Worm (Caenorhabditis elegans) whole organism, midembryonic: ENCODE results near the gene mcd-1.
"Not testable (repeated sequence)": the region's sequence is repeated elsewhere in the genome, so short reads cannot be mapped to it uniquely, and the experiment has no call there.

Experiments used
- T22C8.4 ChIP-seq: fragments of 200-800 bp; sonication (Bioruptor generic); IDR thresholded peaks from 2 replicates; pipeline ENCODE4 v1.3.6; 2022; ENCODE audit warnings: missing genetic modification characterization, missing compliant biosample characterization
- cog-1 ChIP-seq: sonication (generic microtip); optimal IDR thresholded peaks from 2 replicates; lab custom pipeline; 2016; ENCODE audit warnings: missing genetic modification characterization, missing compliant biosample characterization
- flt-1 ChIP-seq: fragments of 200-800 bp; sonication (Bioruptor generic); IDR thresholded peaks from 2 replicates; pipeline ENCODE4 v1.3.6; 2022; ENCODE audit warnings: missing genetic modification characterization, missing compliant biosample characterization
- klf-2 ChIP-seq: fragments of 200-800 bp; sonication (Bioruptor generic); conservative IDR thresholded peaks from 2 replicates; pipeline ENCODE4 v1.3.6; 2022; ENCODE audit warnings: missing genetic modification reagents, missing genetic modification characterization, missing compliant biosample characterization
- med-1 ChIP-seq: sonication (generic microtip); optimal IDR thresholded peaks from 2 replicates; lab custom pipeline; 2017; ENCODE audit warnings: missing genetic modification characterization, mild to moderate bottlenecking, missing compliant biosample characterization, antibody characterized with exemption, missing genetic modification reagents; ENCODE audit not compliant: insufficient read depth
- ref-1 ChIP-seq: fragments of 200-800 bp; sonication (Bioruptor generic); conservative IDR thresholded peaks from 2 replicates; pipeline ENCODE4 v1.3.6; 2022; ENCODE audit warnings: missing genetic modification reagents, missing genetic modification characterization, missing compliant biosample characterization
- tab-1 ChIP-seq: fragments of 200-800 bp; sonication (Bioruptor generic); IDR thresholded peaks from 2 replicates; pipeline ENCODE4 v1.3.6; 2022; ENCODE audit warnings: missing genetic modification characterization, missing compliant biosample characterization
- ztf-23 ChIP-seq: fragments of 200-800 bp; sonication (Bioruptor generic); IDR thresholded peaks from 2 replicates; pipeline ENCODE4 v1.3.6; 2022; ENCODE audit warnings: missing genetic modification reagents, missing genetic modification characterization, missing compliant biosample characterization
- ztf-29 ChIP-seq: fragments of 200-800 bp; sonication (Bioruptor generic); IDR thresholded peaks from 2 replicates; pipeline ENCODE4 v1.3.6; 2022; ENCODE audit warnings: missing genetic modification reagents, missing genetic modification characterization, missing compliant biosample characterization

ce11 chrII:13905556-13905955 lies 17.2 kb downstream of the mcd-1 start:
- not testable (repeated sequence) for TF ChIP-seq cog-1 (tag; lab: Kevin White, UChicago); ztf-23 (GFP tag; lab: Robert Waterston, UW); ref-1 (GFP tag; lab: Robert Waterston, UW); med-1 (GFP tag; lab: Kevin White, UChicago); T22C8.4 (GFP tag; lab: Robert Waterston, UW); flt-1 (GFP tag; lab: Robert Waterston, UW); klf-2 (GFP tag; lab: Robert Waterston, UW); ztf-29 (GFP tag; lab: Robert Waterston, UW)
- TF ChIP-seq tab-1 (GFP tag; lab: Robert Waterston, UW) = peak; percentile 61; the same call in 1 of the 2 replicates
